Fruit fly (Drosophila melanogaster): ENCODE measurements around the gene CG33116.

CG33116 gene

dm6 chr2L:19533247-19533646, at the start of gene CG33116 (continued):
- TF ChIP-seq CG18476 (GFP tag; optimal IDR thresholded peaks at IDR 0.05) = peak; percentile 78
- TF ChIP-seq Drgx (GFP tag; IDR thresholded peaks at IDR 0.05) = peak; percentile 77
- peak; percentile 54 for TF ChIP-seq wek (GFP tag; optimal IDR thresholded peaks at IDR 0.05)
- peak; percentile 65 for TF ChIP-seq CG16863 (GFP tag; optimal IDR thresholded peaks at IDR 0.05)
- TF ChIP-seq Oli (tag; optimal IDR thresholded peaks at IDR 0.05) = peak; percentile 84
- TF ChIP-seq nmo (GFP tag; optimal IDR thresholded peaks at IDR 0.05) = peak; percentile 83
- TF ChIP-seq CG31224 (GFP tag; IDR thresholded peaks at IDR 0.05) = 0 out of 2 replicates have a peak, but pooled peaks have one; percentile 26
- peak; percentile 82 for TF ChIP-seq caup (GFP tag; optimal IDR thresholded peaks at IDR 0.05; ENCODE audit: severe bottlenecking)
- TF ChIP-seq CG2712 (tag; optimal IDR thresholded peaks at IDR 0.05) = peak; percentile 84
- peak; percentile 82 for TF ChIP-seq her (GFP tag; optimal IDR thresholded peaks at IDR 0.05)
- peak; percentile 82 for TF ChIP-seq CG18619 (GFP tag; optimal IDR thresholded peaks at IDR 0.05)
- TF ChIP-seq CG12769 (tag; optimal IDR thresholded peaks at IDR 0.05) = peak; percentile 78
- no peak for TF ChIP-seq Kr (GFP tag; optimal IDR thresholded peaks at IDR 0.05)
- TF ChIP-seq cwo (GFP tag; optimal IDR thresholded peaks at IDR 0.05) = peak; percentile 58
- TF ChIP-seq pita (GFP tag; optimal IDR thresholded peaks at IDR 0.05) = no peak
- peak; percentile 86 for TF ChIP-seq CG2678 (tag; optimal IDR thresholded peaks at IDR 0.05)
- TF ChIP-seq Doc3 (GFP tag; IDR thresholded peaks at IDR 0.05; ENCODE audit: partially characterized antibody) = no peak
- TF ChIP-seq ci (GFP tag; IDR thresholded peaks at IDR 0.05) = peak; percentile 92
- TF ChIP-seq MTF-1 (GFP tag; optimal IDR thresholded peaks at IDR 0.05; ENCODE audit: borderline replicate concordance) = peak; percentile 77
- peak; percentile 80 for TF ChIP-seq CoRest (tag; optimal IDR thresholded peaks at IDR 0.05)
- peak; percentile 62; the same call in 1 of the 3 replicates for TF ChIP-seq CG6175 (GFP tag; IDR thresholded peaks at IDR 0.05)
- peak; percentile 82 for TF ChIP-seq phol (tag; optimal IDR thresholded peaks at IDR 0.05)
- peak; percentile 56 for TF ChIP-seq Spps (tag; optimal IDR thresholded peaks at IDR 0.05)
- peak; percentile 85 for TF ChIP-seq stwl (tag; optimal IDR thresholded peaks at IDR 0.05)
- TF ChIP-seq CG4820 (GFP tag; optimal IDR thresholded peaks at IDR 0.05) = peak; percentile 75
- TF ChIP-seq pho (GFP tag; optimal IDR thresholded peaks at IDR 0.05) = peak; percentile 81
- no peak for TF ChIP-seq Trl (optimal IDR thresholded peaks at IDR 0.05)
- TF ChIP-seq Trl (GFP tag; optimal IDR thresholded peaks at IDR 0.05) = peak; percentile 88
- TF ChIP-seq CG31441 (GFP tag; IDR thresholded peaks at IDR 0.05) = peak; percentile 85
- peak; percentile 59 for TF ChIP-seq btn (GFP tag; optimal IDR thresholded peaks at IDR 0.05)
- TF ChIP-seq Doc2 (GFP tag; IDR thresholded peaks at IDR 0.05) = no peak
- peak; percentile 78 for TF ChIP-seq seq (GFP tag; IDR thresholded peaks at IDR 0.05)
- peak; percentile 1 for TF ChIP-seq sima (GFP tag; optimal IDR thresholded peaks at IDR 0.05)
- TF ChIP-seq Myb (GFP tag; optimal IDR thresholded peaks at IDR 0.05) = peak; percentile 85
- peak; percentile 63; the same call in 1 of the 2 replicates for TF ChIP-seq ara (GFP tag; IDR thresholded peaks at IDR 0.05)
- TF ChIP-seq CG1233 (GFP tag; optimal IDR thresholded peaks at IDR 0.05) = peak; percentile 80
- peak; percentile 70 for TF ChIP-seq NK7.1 (GFP tag; optimal IDR thresholded peaks at IDR 0.05)
- TF ChIP-seq chif (GFP tag; optimal IDR thresholded peaks at IDR 0.05) = peak; percentile 80 to 81
- no peak for TF ChIP-seq cad (GFP tag; optimal IDR thresholded peaks at IDR 0.05)
- no peak for TF ChIP-seq pan (optimal IDR thresholded peaks at IDR 0.05)
- peak in 1 of 2 experiments; percentile 80 for TF ChIP-seq pan (GFP tag; optimal IDR thresholded peaks at IDR 0.05 in 1 of 2, IDR thresholded peaks at IDR 0.05 in 1 of 2)
- TF ChIP-seq mld (GFP tag; IDR thresholded peaks at IDR 0.05; ENCODE audit: partially characterized antibody) = no peak
- peak; percentile 87 for TF ChIP-seq vfl (GFP tag; optimal IDR thresholded peaks at IDR 0.05)
- TF ChIP-seq Deaf1 (tag; optimal IDR thresholded peaks at IDR 0.05) = peak; percentile 42
- 0 out of 2 replicates have a peak, but pooled peaks have one; percentile 38 for TF ChIP-seq CG4360 (GFP tag; IDR thresholded peaks at IDR 0.05)
- TF ChIP-seq sim (GFP tag; IDR thresholded peaks at IDR 0.05) = 0 out of 2 replicates have a peak, but pooled peaks have one; percentile 52
- peak; percentile 83 for TF ChIP-seq Fer1 (GFP tag; optimal IDR thresholded peaks at IDR 0.05)
- peak; percentile 97 for TF ChIP-seq sens (GFP tag)
- TF ChIP-seq D19B (GFP tag; optimal IDR thresholded peaks at IDR 0.05) = peak; percentile 47
- TF ChIP-seq CG18764 (GFP tag; optimal IDR thresholded peaks at IDR 0.05) = peak; percentile 38
- TF ChIP-seq ken (GFP tag; IDR thresholded peaks at IDR 0.05) = peak; percentile 84
